Worm (Caenorhabditis elegans): Measurements from ENCODE around the gene gei-6.

Gene gei-6

DNA sequence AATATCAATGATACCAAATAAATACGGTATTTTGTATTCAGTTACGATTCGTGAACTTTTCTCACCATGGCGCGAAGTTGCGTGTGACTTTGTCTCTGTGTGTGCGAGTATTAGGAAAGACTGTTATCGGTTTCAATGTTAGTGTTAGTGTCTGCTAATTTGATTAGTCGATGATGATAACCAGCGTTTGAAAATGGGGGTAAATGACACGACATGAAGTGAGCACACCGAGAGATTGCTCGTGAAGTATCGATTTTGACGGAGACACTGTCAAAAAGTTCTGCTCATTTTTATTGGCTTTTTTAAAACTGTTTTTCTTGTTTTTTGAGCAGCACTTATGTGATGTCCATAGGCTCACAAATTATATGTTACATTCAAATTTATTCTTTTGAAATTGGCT, 32.2 kb downstream of the gei-6 start:
- TF ChIP-seq unc-62 (GFP tag; optimal IDR thresholded peaks at IDR 0.05 in 1 of 2) (peak in 1 of 2 experiments; percentile 72), unc-62 (tag; optimal IDR thresholded peaks at IDR 0.05) (no peak), nhr-237 (tag; optimal IDR thresholded peaks at IDR 0.05) (no peak), hif-1 (tag; optimal IDR thresholded peaks at IDR 0.05) (no peak), nhr-111 (GFP tag; optimal IDR thresholded peaks at IDR 0.05) (no peak), hlh-11 (tag; optimal IDR thresholded peaks at IDR 0.05) (peak; percentile 71), pqm-1 (tag; optimal IDR thresholded peaks at IDR 0.05) (peak; percentile 63), tag-97 (GFP tag; IDR thresholded peaks at IDR 0.05) (no peak), madf-5 (GFP tag; IDR thresholded peaks at IDR 0.05) (no peak), nhr-76 (tag; optimal IDR thresholded peaks at IDR 0.05) (no peak), mep-1 (tag; optimal IDR thresholded peaks at IDR 0.05) (peak; percentile 61), aha-1 (tag) (peak; percentile 66), Y48G9A.11 (GFP tag; IDR thresholded peaks at IDR 0.05) (peak; percentile 48), fos-1 (tag; optimal IDR thresholded peaks at IDR 0.05) (no peak), F10B5.3 (tag; optimal IDR thresholded peaks at IDR 0.05) (peak; percentile 38), nhr-11 (tag; optimal IDR thresholded peaks at IDR 0.05) (no peak), ctbp-1 (GFP tag; IDR thresholded peaks at IDR 0.05) (no peak), mdl-1 (tag; optimal IDR thresholded peaks at IDR 0.05) (peak in 1 of 2 experiments; percentile 21), jun-1 (tag; optimal IDR thresholded peaks at IDR 0.05) (no peak), attf-4 (tag; optimal IDR thresholded peaks at IDR 0.05) (no peak), nhr-28 (tag; optimal IDR thresholded peaks at IDR 0.05) (peak; percentile 86), cey-2 (tag; optimal IDR thresholded peaks at IDR 0.05; ENCODE audit: borderline replicate concordance, insufficient read depth) (no peak), ceh-62 (tag; optimal IDR thresholded peaks at IDR 0.05) (no peak), R02D3.7 (tag; optimal IDR thresholded peaks at IDR 0.05) (no peak), gei-8 (GFP tag; optimal IDR thresholded peaks at IDR 0.05) (peak; percentile 23), php-3 (GFP tag; IDR thresholded peaks at IDR 0.05) (peak; percentile 58), fkh-10 (GFP tag; optimal IDR thresholded peaks at IDR 0.05) (no peak), ZK546.5 (tag; optimal IDR thresholded peaks at IDR 0.05) (no peak), lin-13 (GFP tag; optimal IDR thresholded peaks at IDR 0.05) (peak; percentile 74), ces-1 (GFP tag; optimal IDR thresholded peaks at IDR 0.05) (no peak), dmd-9 (GFP tag; IDR thresholded peaks at IDR 0.05) (no peak), nhr-10 (tag; optimal IDR thresholded peaks at IDR 0.05) (no peak), dmd-6 (GFP tag; IDR thresholded peaks at IDR 0.05) (peak; percentile 73), lin-38 (GFP tag; IDR thresholded peaks at IDR 0.05) (peak; percentile 51; the same call in 1 of the 2 replicates), daf-16 (GFP tag; optimal IDR thresholded peaks at IDR 0.05) (peak in 1 of 2 experiments; percentile 38), daf-16 (tag; optimal IDR thresholded peaks at IDR 0.05) (peak; percentile 46), madf-9 (GFP tag; conservative IDR thresholded peaks at IDR 0.05) (no peak), spr-3 (GFP tag; optimal IDR thresholded peaks at IDR 0.05) (no peak), unc-130 (GFP tag; optimal IDR thresholded peaks at IDR 0.05) (peak; percentile 2), nhr-77 (tag; optimal IDR thresholded peaks at IDR 0.05) (peak; percentile 39), daf-12 (tag; optimal IDR thresholded peaks at IDR 0.05) (no peak), zip-2 (tag; optimal IDR thresholded peaks at IDR 0.05) (no peak), snpc-1.2 (GFP tag; IDR thresholded peaks at IDR 0.05) (no peak), lin-39 (tag; optimal IDR thresholded peaks at IDR 0.05) (no peak), ceh-44 (GFP tag; IDR thresholded peaks at IDR 0.05) (no peak), egl-27 (tag; optimal IDR thresholded peaks at IDR 0.05) (no peak), lin-1 (GFP tag; IDR thresholded peaks at IDR 0.05) (0 out of 2 replicates have a peak, but pooled peaks have one; percentile 28), ztf-7 (tag; optimal IDR thresholded peaks at IDR 0.05) (no peak), arid-1 (GFP tag; conservative IDR thresholded peaks at IDR 0.05) (peak; percentile 59; the same call in 1 of the 2 replicates), dve-1 (tag; optimal IDR thresholded peaks at IDR 0.05; ENCODE audit: insufficient read depth) (peak; percentile 84), zag-1 (tag; optimal IDR thresholded peaks at IDR 0.05) (no peak), zip-11 (GFP tag; IDR thresholded peaks at IDR 0.05) (no peak), ztf-11 (tag; optimal IDR thresholded peaks at IDR 0.05) (no peak)

All from whole organism, L4 larva.